Worm (Caenorhabditis elegans): ENCODE data around the gene C15C7.4.
A peak's percentile ranks its signal among the peaks of the same experiment; 100 is the strongest.

The C15C7.4 gene

DNA sequence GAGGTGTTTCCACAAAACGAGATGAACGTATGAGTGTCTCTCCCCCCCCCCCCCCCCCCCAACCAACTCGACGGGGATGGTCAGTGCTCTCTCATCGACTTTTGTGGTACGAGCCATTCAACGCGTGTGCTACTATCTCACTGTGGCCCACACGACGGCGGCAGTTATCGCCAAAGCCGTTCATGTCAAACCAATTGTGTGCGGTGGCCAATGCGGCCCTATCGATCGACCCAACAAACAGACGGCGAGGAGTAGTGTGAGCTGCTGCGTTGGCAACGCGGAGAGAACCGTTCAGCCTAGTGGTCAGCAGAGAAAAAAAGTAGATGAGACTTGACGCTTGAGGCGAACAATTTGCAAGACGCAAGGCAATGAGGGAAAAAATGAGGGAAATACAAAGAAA, 42.5 kb upstream of the C15C7.4 start:
- TF ChIP-seq lsy-27 (tag; optimal IDR thresholded peaks at IDR 0.05; ENCODE audit: borderline replicate concordance, insufficient read depth) (no peak), let-607 (tag; optimal IDR thresholded peaks at IDR 0.05) (peak; percentile 33 to 39), hmg-1.2 (GFP tag; IDR thresholded peaks at IDR 0.05) (peak; percentile 8; the same call in 1 of the 2 replicates), cebp-1 (GFP tag; IDR thresholded peaks at IDR 0.05) (no peak), cebp-1 (tag; optimal IDR thresholded peaks at IDR 0.05) (peak; percentile 12), Y53G8AR.9 (GFP tag; conservative IDR thresholded peaks at IDR 0.05) (no peak), ztf-3 (GFP tag; optimal IDR thresholded peaks at IDR 0.05) (no peak), nhr-80 (tag; optimal IDR thresholded peaks at IDR 0.05) (peak; percentile 29), attf-5 (GFP tag; optimal IDR thresholded peaks at IDR 0.05) (no peak), B0336.3 (GFP tag; IDR thresholded peaks at IDR 0.05) (peak; percentile 33; the same call in 1 of the 2 replicates), ZK185.1 (tag; optimal IDR thresholded peaks at IDR 0.05; ENCODE audit: poor library complexity, severe bottlenecking) (no peak), F57A8.1 (GFP tag; optimal IDR thresholded peaks at IDR 0.05) (no peak), ekl-4 (GFP tag; IDR thresholded peaks at IDR 0.05) (no peak), zfh-2 (GFP tag; conservative IDR thresholded peaks at IDR 0.05) (peak; percentile 84), mcd-1 (GFP tag; IDR thresholded peaks at IDR 0.05) (peak; percentile 52; the same call in 1 of the 2 replicates), dox-1 (GFP tag; IDR thresholded peaks at IDR 0.05) (peak; percentile 58), ceh-27 (GFP tag; optimal IDR thresholded peaks at IDR 0.05) (peak; percentile 32), nfyb-1 (GFP tag; IDR thresholded peaks at IDR 0.05) (peak; percentile 51; the same call in 1 of the 2 replicates)

DNA sequence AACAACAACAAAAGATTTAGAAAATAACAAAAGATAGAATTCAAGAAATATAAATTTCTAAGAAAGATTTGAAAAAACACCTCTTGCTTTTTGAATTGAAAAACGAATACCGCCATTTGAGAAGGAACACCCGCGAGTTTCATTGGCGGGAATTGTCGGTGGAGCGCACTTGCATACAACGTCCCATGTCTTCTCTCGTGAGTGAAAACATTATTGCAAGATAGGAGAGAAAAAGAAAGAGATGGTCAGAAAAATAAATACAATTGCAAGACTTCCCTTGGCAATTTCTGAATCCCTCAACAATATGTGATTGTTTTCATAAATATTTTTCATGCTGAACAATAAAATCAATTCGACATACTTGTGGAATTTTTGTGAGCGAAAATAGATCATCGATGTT, 39.2 kb upstream of the C15C7.4 start, which contains the start of gene K10B3.5:
K10B3.5 (minus strand) TSS at position 343 of the 400 bp plus-strand sequence.
- TF ChIP-seq fkh-3 (tag; optimal IDR thresholded peaks at IDR 0.05) (no peak), ama-1 (optimal IDR thresholded peaks at IDR 0.05) (no peak), ama-1 (GFP tag; optimal IDR thresholded peaks at IDR 0.05) (no peak), F10E7.11 (tag; optimal IDR thresholded peaks at IDR 0.05) (no peak), F37B4.10 (GFP tag; IDR thresholded peaks at IDR 0.05) (no peak), F33H1.4 (GFP tag; IDR thresholded peaks at IDR 0.05) (no peak), egl-44 (GFP tag; IDR thresholded peaks at IDR 0.05) (no peak), ZK185.1 (tag; optimal IDR thresholded peaks at IDR 0.05; ENCODE audit: poor library complexity, severe bottlenecking) (no peak), hrde-1 (tag; optimal IDR thresholded peaks at IDR 0.05; ENCODE audit: borderline replicate concordance) (no peak), nhr-90 (tag; optimal IDR thresholded peaks at IDR 0.05) (no peak), lin-54 (GFP tag; optimal IDR thresholded peaks at IDR 0.05) (no peak), bed-1 (GFP tag; IDR thresholded peaks at IDR 0.05) (no peak), ceh-58 (GFP tag; IDR thresholded peaks at IDR 0.05) (no peak), madf-8 (GFP tag; conservative IDR thresholded peaks at IDR 0.05) (no peak), F55B11.4 (tag; optimal IDR thresholded peaks at IDR 0.05; ENCODE audit: borderline replicate concordance, insufficient read depth) (no peak), madf-10 (tag; optimal IDR thresholded peaks at IDR 0.05) (no peak), B0019.2 (GFP tag; conservative IDR thresholded peaks at IDR 0.05) (no peak), snpc-1.3 (tag; optimal IDR thresholded peaks at IDR 0.05; ENCODE audit: insufficient read depth) (no peak), rec-8 (tag; optimal IDR thresholded peaks at IDR 0.05) (no peak), lin-35 (GFP tag; optimal IDR thresholded peaks at IDR 0.05) (peak in 2 of 3 experiments; percentile 6 to 50), cebp-2 (GFP tag; IDR thresholded peaks at IDR 0.05) (no peak), hlh-12 (tag; optimal IDR thresholded peaks at IDR 0.05) (no peak), let-526 (GFP tag; IDR thresholded peaks at IDR 0.05) (no peak), ztf-26 (tag; optimal IDR thresholded peaks at IDR 0.05) (peak; percentile 9), atf-7 (tag; optimal IDR thresholded peaks at IDR 0.05) (no peak), ceh-91 (GFP tag; IDR thresholded peaks at IDR 0.05) (no peak), lir-1 (GFP tag; conservative IDR thresholded peaks at IDR 0.05) (no peak), xnd-1 (tag; optimal IDR thresholded peaks at IDR 0.05) (no peak), lsl-1 (GFP tag; optimal IDR thresholded peaks at IDR 0.05) (no peak), athp-1 (tag; optimal IDR thresholded peaks at IDR 0.05) (no peak), C17E4.6 (GFP tag; IDR thresholded peaks at IDR 0.05) (no peak)
